Worm (Caenorhabditis elegans) whole organism, L4 larva: ENCODE measurements around the gene clec-264.

Experiments used
- T20F7.1 ChIP-seq: fragments of 200-800 bp; sonication (Bioruptor generic); optimal IDR thresholded peaks from 2 replicates; lab custom pipeline; 2018; ENCODE audit warnings: mild to moderate bottlenecking, missing genetic modification characterization, missing compliant biosample characterization
- ama-1 ChIP-seq: fragments of 150-350 bp; optimal IDR thresholded peaks from 2 replicates; lab custom pipeline; 2014; ENCODE audit warnings: inconsistent platforms, mixed read lengths
- egl-27 ChIP-seq: sonication (generic microtip); optimal IDR thresholded peaks from 3 replicates; lab custom pipeline; 2017; ENCODE audit warnings: missing biosample characterization, missing genetic modification reagents, missing genetic modification characterization
- fkh-10 ChIP-seq: fragments of 150-350 bp; optimal IDR thresholded peaks from 2 replicates; lab custom pipeline; 2014; ENCODE audit warnings: missing biosample characterization, missing genetic modification reagents, missing genetic modification characterization
- jun-1 ChIP-seq: fragments of 150-350 bp; optimal IDR thresholded peaks from 2 replicates; lab custom pipeline; 2014; ENCODE audit warnings: missing biosample characterization, missing genetic modification reagents, missing genetic modification characterization
- lir-3 ChIP-seq: sonication (generic microtip); optimal IDR thresholded peaks from 2 replicates; lab custom pipeline; 2016; ENCODE audit warnings: mild to moderate bottlenecking, missing genetic modification characterization, missing compliant biosample characterization
- lsy-2 ChIP-seq, 2 experiments: fragments of 150-350 bp in 1 of 2; sonication (generic microtip) in 1 of 2; optimal IDR thresholded peaks; 2 replicates each; lab custom pipeline; 2014 to 2017; ENCODE audit warnings: missing biosample characterization in 2 of 2, missing genetic modification characterization in 2 of 2
- mdt-29 ChIP-seq: fragments of 200-800 bp; sonication (Bioruptor generic); IDR thresholded peaks from 2 replicates; pipeline ENCODE4 v1.3.6; 2022; ENCODE audit warnings: missing genetic modification reagents, missing genetic modification characterization, missing compliant biosample characterization
- mep-1 ChIP-seq: fragments of 150-350 bp; sonication (generic microtip); optimal IDR thresholded peaks from 3 replicates; lab custom pipeline; 2014; ENCODE audit warnings: missing biosample characterization, missing genetic modification characterization
- mxl-2 ChIP-seq: fragments of 200-800 bp; sonication (Bioruptor generic); conservative IDR thresholded peaks from 2 replicates; pipeline ENCODE4 v1.3.6; 2022; ENCODE audit warnings: missing genetic modification reagents, missing genetic modification characterization, missing compliant biosample characterization
- nhr-10 ChIP-seq: fragments of 150-350 bp; optimal IDR thresholded peaks from 2 replicates; lab custom pipeline; 2014; ENCODE audit warnings: missing biosample characterization, missing genetic modification characterization
- nhr-6 ChIP-seq: fragments of 150-350 bp; optimal IDR thresholded peaks from 2 replicates; lab custom pipeline; 2014; ENCODE audit warnings: missing biosample characterization, missing genetic modification characterization
- snpc-4 ChIP-seq: fragments of 150-350 bp; optimal IDR thresholded peaks from 2 replicates; lab custom pipeline; 2014; ENCODE audit warnings: missing biosample characterization, missing genetic modification characterization

ce11 chrV:20870633-20871032 lies 20.1 kb upstream of the clec-264 start:
- TF ChIP-seq mdt-29 (GFP tag; lab: Robert Waterston, UW) (no peak), lir-3 (tag; lab: Kevin White, UChicago) (no peak), mep-1 (tag; lab: Kevin White, UChicago) (no peak), fkh-10 (no peak), egl-27 (tag; lab: Kevin White, UChicago) (no peak), T20F7.1 (GFP tag; lab: Kevin White, UChicago) (no peak), nhr-6 (tag; lab: Kevin White, UChicago) (no peak), lsy-2 (tag; optimal IDR thresholded peaks at IDR 0.05; lab: Kevin White, UChicago) (no peak), nhr-10 (tag; lab: Kevin White, UChicago) (no peak), snpc-4 (tag; lab: Kevin White, UChicago) (no peak), mxl-2 (GFP tag; lab: Robert Waterston, UW) (no peak), jun-1 (no peak), ama-1 (lab: Kevin White, UChicago) (no peak)
